Worm (Caenorhabditis elegans) whole organism, late embryonic: ENCODE measurements around the gene mrps-17.

Experiments used
- C38D4.7 ChIP-seq: fragments of 200-800 bp; sonication (Bioruptor generic); optimal IDR thresholded peaks from 2 replicates; lab custom pipeline; 2018; ENCODE audit warnings: mild to moderate bottlenecking, missing genetic modification characterization, moderate library complexity, missing compliant biosample characterization
- F13H6.1 ChIP-seq: sonication (generic microtip); optimal IDR thresholded peaks from 2 replicates; lab custom pipeline; 2016; ENCODE audit warnings: missing genetic modification characterization, missing compliant biosample characterization
- Y22D7AL.16 ChIP-seq: sonication (generic microtip); optimal IDR thresholded peaks from 2 replicates; lab custom pipeline; 2016; ENCODE audit warnings: missing genetic modification characterization, missing compliant biosample characterization
- ceh-14 ChIP-seq: sonication (generic microtip); optimal IDR thresholded peaks from 2 replicates; lab custom pipeline; 2016; ENCODE audit warnings: missing genotype, missing genetic modification characterization, missing compliant biosample characterization
- ceh-19 ChIP-seq: fragments of 200-800 bp; sonication (Bioruptor generic); optimal IDR thresholded peaks from 2 replicates; lab custom pipeline; 2018; ENCODE audit warnings: mild to moderate bottlenecking, missing genetic modification characterization, missing compliant biosample characterization
- ceh-45 ChIP-seq: fragments of 200-800 bp; sonication (Bioruptor generic); IDR thresholded peaks from 2 replicates; pipeline ENCODE4 v1.3.6; 2022; ENCODE audit warnings: missing genetic modification reagents, missing genetic modification characterization, missing compliant biosample characterization
- ceh-6 ChIP-seq: fragments of 200-800 bp; sonication (Bioruptor generic); optimal IDR thresholded peaks from 2 replicates; lab custom pipeline; 2018; ENCODE audit warnings: mild to moderate bottlenecking, missing genetic modification characterization, missing compliant biosample characterization
- che-1 ChIP-seq: sonication (generic microtip); optimal IDR thresholded peaks from 2 replicates; lab custom pipeline; 2016; ENCODE audit warnings: mild to moderate bottlenecking, missing genetic modification characterization, missing compliant biosample characterization
- elt-2 ChIP-seq: sonication (generic microtip); optimal IDR thresholded peaks from 2 replicates; lab custom pipeline; 2016; ENCODE audit warnings: missing genetic modification reagents, missing genetic modification characterization, missing compliant biosample characterization
- fax-1 ChIP-seq: sonication (generic microtip); optimal IDR thresholded peaks from 2 replicates; lab custom pipeline; 2016; ENCODE audit warnings: missing genotype, missing genetic modification characterization, missing compliant biosample characterization
- fkh-10 ChIP-seq: fragments of 150-350 bp; optimal IDR thresholded peaks from 2 replicates; lab custom pipeline; 2014; ENCODE audit warnings: missing biosample characterization, missing genetic modification reagents, missing genetic modification characterization
- nfya-1 ChIP-seq: sonication (generic microtip); optimal IDR thresholded peaks from 2 replicates; lab custom pipeline; 2017; ENCODE audit warnings: missing genetic modification characterization, mild to moderate bottlenecking, missing compliant biosample characterization, antibody characterized with exemption, moderate library complexity
- nhr-11 ChIP-seq: fragments of 150-350 bp; optimal IDR thresholded peaks from 2 replicates; lab custom pipeline; 2014; ENCODE audit warnings: missing biosample characterization, missing genetic modification characterization
- pha-4 ChIP-seq: fragments of 150-350 bp; optimal IDR thresholded peaks from 2 replicates; lab custom pipeline; 2018; ENCODE audit warnings: missing biosample characterization, missing genetic modification reagents, missing genetic modification characterization
- ref-2 ChIP-seq: sonication (generic microtip); optimal IDR thresholded peaks from 2 replicates; lab custom pipeline; 2016; ENCODE audit warnings: missing genetic modification characterization, missing compliant biosample characterization
- rnt-1 ChIP-seq: sonication (generic microtip); optimal IDR thresholded peaks from 2 replicates; lab custom pipeline; 2016; ENCODE audit warnings: missing genetic modification characterization, missing compliant biosample characterization
- sox-2 ChIP-seq: fragments of 200-800 bp; sonication (Bioruptor generic); IDR thresholded peaks from 2 replicates; pipeline ENCODE4 v1.3.6; 2022; ENCODE audit warnings: missing genetic modification reagents, missing genetic modification characterization, missing compliant biosample characterization
- tbx-2 ChIP-seq: sonication (generic microtip); optimal IDR thresholded peaks from 2 replicates; lab custom pipeline; 2016; ENCODE audit warnings: missing genetic modification characterization, missing compliant biosample characterization
- ttx-3 ChIP-seq: sonication (generic microtip); optimal IDR thresholded peaks from 2 replicates; lab custom pipeline; 2016; ENCODE audit warnings: missing genetic modification reagents, missing genetic modification characterization, missing compliant biosample characterization
- unc-42 ChIP-seq: sonication (generic microtip); optimal IDR thresholded peaks from 2 replicates; lab custom pipeline; 2016; ENCODE audit warnings: missing genotype, missing genetic modification characterization, missing compliant biosample characterization
- unc-86 ChIP-seq: sonication (generic microtip); optimal IDR thresholded peaks from 2 replicates; lab custom pipeline; 2016; ENCODE audit warnings: missing genetic modification characterization, missing compliant biosample characterization

mrps-17 gene

DNA sequence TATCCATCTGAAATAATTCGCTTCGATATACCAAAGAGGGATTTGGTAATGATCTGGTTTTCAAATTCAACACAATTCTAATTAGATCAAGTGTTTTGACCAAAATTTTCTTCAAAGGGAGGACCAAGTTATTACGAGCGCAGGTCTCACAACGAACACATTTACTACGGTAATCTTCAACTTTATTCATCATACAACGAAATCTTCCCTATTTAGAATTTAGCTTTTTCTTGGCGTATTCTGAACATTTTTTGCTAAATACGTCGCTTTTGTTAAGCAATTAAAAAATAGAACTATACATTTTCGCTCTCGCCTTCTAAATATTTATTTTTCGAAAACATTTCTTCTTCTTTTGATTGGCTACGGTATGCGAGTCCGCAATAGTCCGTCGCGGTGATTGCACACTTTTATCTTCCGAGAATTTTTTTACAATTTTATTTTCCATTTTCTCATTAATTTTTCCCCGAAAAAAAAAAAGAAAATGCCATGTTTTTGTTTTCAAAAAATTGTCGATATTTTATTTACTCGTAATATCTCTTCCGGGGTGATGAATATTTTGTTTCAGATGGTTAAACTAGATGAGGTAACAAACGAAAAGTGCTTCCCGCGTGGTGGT, 48.5 kb downstream of the mrps-17 start, which contains the start of gene let-716:
let-716 (plus strand) TSS at position 566 of the 616 bp plus-strand sequence.
- TF ChIP-seq nfya-1 (tag; lab: Kevin White, UChicago) (peak; percentile 69), unc-42 (tag; lab: Kevin White, UChicago) (peak; percentile 2), ceh-45 (GFP tag; lab: Robert Waterston, UW) (no peak), fkh-10 (GFP tag; lab: Kevin White, UChicago) (no peak)

DNA sequence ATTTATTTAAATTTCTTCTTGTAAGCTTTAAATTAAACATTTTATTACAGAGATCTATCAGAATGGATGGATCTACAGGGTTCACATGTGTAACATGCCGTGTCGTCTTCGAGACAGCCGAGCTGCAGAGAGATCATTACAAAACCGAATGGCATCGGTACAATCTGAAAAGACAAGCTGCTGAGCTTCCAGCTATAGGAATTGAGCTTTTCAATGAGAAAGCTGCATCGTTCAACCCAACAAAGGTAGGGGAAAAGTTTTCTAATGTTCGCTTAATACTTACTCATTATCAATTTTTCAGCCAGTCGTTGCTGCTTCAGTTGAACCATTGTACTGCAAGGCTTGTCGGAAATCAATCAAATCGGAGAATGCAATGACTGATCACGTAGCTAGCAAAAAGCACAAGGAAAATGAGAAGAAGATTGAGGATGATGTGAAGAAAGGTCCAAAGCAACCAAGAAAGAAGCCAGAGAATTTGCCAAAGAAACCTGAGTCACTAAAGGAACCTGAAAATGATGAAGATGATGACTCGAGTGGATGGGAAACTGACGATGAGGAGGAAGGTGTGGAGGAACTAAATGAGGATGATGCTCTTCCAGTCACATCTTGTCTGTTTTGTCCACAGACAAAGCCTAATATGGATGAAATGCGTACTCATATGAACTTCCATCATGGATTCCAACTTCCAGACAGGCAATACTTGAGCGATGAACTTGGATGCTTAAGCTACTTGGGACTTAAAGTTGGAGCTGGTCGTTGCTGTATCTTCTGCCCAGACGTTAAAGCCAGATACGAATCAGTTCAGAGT, 49.8 kb downstream of the mrps-17 start, which contains the start of gene znf-622:
znf-622 (plus strand) TSS at position 51 of the 808 bp plus-strand sequence.
- TF ChIP-seq sox-2 (GFP tag; lab: Robert Waterston, UW): no peak
- no peak for TF ChIP-seq elt-2 (tag; lab: Kevin White, UChicago)
- TF ChIP-seq fax-1 (tag; lab: Kevin White, UChicago): no peak
- no peak for TF ChIP-seq ttx-3 (tag; lab: Kevin White, UChicago)
- no peak for TF ChIP-seq F13H6.1 (tag; lab: Kevin White, UChicago)
- TF ChIP-seq ceh-6 (GFP tag; lab: Kevin White, UChicago): no peak
- no peak for TF ChIP-seq Y22D7AL.16
- TF ChIP-seq nhr-11 (tag; lab: Kevin White, UChicago): no peak
- TF ChIP-seq C38D4.7 (GFP tag; lab: Kevin White, UChicago): no peak
- TF ChIP-seq ceh-45 (GFP tag; lab: Robert Waterston, UW): no peak
- no peak for TF ChIP-seq pha-4 (tag; lab: Kevin White, UChicago)
- TF ChIP-seq fkh-10 (GFP tag; lab: Kevin White, UChicago): no peak
- no peak for TF ChIP-seq ref-2 (tag; lab: Kevin White, UChicago)
- TF ChIP-seq ceh-14: no peak
- no peak for TF ChIP-seq unc-86 (tag; lab: Kevin White, UChicago)
- TF ChIP-seq rnt-1 (tag; lab: Kevin White, UChicago): no peak
- TF ChIP-seq ceh-19: no peak
- no peak for TF ChIP-seq che-1 (tag; lab: Kevin White, UChicago)
- TF ChIP-seq tbx-2 (tag; lab: Kevin White, UChicago): no peak
